Worm (Caenorhabditis elegans) whole organism, mixed stage, embryonic: ENCODE data around the gene srab-20.

Experiments used
- blmp-1 ChIP-seq: fragments of 150-350 bp; optimal IDR thresholded peaks from 2 replicates; lab custom pipeline; 2014; ENCODE audit warnings: missing biosample characterization, missing genetic modification characterization
- ces-1 ChIP-seq: fragments of 150-350 bp; optimal IDR thresholded peaks from 2 replicates; lab custom pipeline; 2014; ENCODE audit warnings: missing biosample characterization, missing genetic modification reagents, missing genetic modification characterization
- elt-3 ChIP-seq: fragments of 150-350 bp; optimal IDR thresholded peaks from 2 replicates; lab custom pipeline; 2014; ENCODE audit warnings: missing biosample characterization, missing genetic modification characterization
- flh-1 ChIP-seq: fragments of 200-800 bp; sonication (Bioruptor generic); optimal IDR thresholded peaks from 2 replicates; lab custom pipeline; 2018; ENCODE audit warnings: mild to moderate bottlenecking, missing genetic modification characterization, moderate library complexity, missing compliant biosample characterization
- ham-2 ChIP-seq: fragments of 200-800 bp; sonication (Bioruptor generic); optimal IDR thresholded peaks from 2 replicates; lab custom pipeline; 2018; ENCODE audit warnings: mild to moderate bottlenecking, missing genetic modification characterization, missing compliant biosample characterization
- mab-5 ChIP-seq: fragments of 150-350 bp; optimal IDR thresholded peaks from 2 replicates; lab custom pipeline; 2014; ENCODE audit warnings: missing biosample characterization, missing genetic modification characterization
- nhr-237 ChIP-seq: fragments of 150-350 bp; optimal IDR thresholded peaks from 2 replicates; lab custom pipeline; 2014; ENCODE audit warnings: missing biosample characterization, missing genetic modification characterization
- pha-4 ChIP-seq: fragments of 150-350 bp; optimal IDR thresholded peaks from 2 replicates; lab custom pipeline; 2018; ENCODE audit warnings: missing biosample characterization, missing genetic modification reagents, missing genetic modification characterization
- sem-2 ChIP-seq: fragments of 200-800 bp; sonication (Bioruptor generic); optimal IDR thresholded peaks from 2 replicates; lab custom pipeline; 2018; ENCODE audit warnings: mild to moderate bottlenecking, missing genetic modification characterization, missing compliant biosample characterization
- snpc-4 ChIP-seq: fragments of 150-350 bp; optimal IDR thresholded peaks from 2 replicates; lab custom pipeline; 2014; ENCODE audit warnings: missing biosample characterization, missing genetic modification characterization
- unc-39 ChIP-seq: fragments of 150-350 bp; optimal IDR thresholded peaks from 2 replicates; lab custom pipeline; 2014; ENCODE audit warnings: missing biosample characterization, missing genetic modification characterization
- unc-62 ChIP-seq: fragments of 150-350 bp; optimal IDR thresholded peaks from 2 replicates; lab custom pipeline; 2014; ENCODE audit warnings: missing biosample characterization, missing genetic modification reagents, missing genetic modification characterization

DNA sequence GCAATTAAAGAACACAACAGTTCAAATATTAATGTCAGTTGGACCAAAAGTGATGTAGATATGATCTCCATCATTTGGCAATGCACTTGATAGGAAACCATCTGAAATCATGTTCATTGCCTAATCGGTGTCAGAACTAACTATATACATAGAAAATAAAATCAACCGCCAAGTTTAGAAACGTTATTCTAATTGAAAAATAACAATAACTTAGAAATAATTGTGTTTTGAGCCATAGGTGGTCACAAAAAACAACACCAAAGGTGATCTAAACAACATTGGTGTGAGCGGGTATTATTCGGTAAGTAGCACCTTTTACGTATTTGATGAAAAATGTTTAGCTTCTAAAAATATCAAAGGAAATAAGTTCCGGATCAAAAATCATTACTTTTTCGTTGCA lies 4.5 kb upstream of the srab-20 start, which contains the start of gene srab-21:
- no peak for TF ChIP-seq ham-2 (GFP tag; lab: Kevin White, UChicago)
- TF ChIP-seq unc-62 (GFP tag; lab: Kevin White, UChicago) = no peak
- TF ChIP-seq sem-2 = no peak
- no peak for TF ChIP-seq pha-4 (tag; lab: Kevin White, UChicago)
- no peak for TF ChIP-seq elt-3 (tag; lab: Kevin White, UChicago)
- no peak for TF ChIP-seq blmp-1 (tag; lab: Kevin White, UChicago)
- TF ChIP-seq unc-39 (tag; lab: Kevin White, UChicago) = no peak
- TF ChIP-seq nhr-237 (tag; lab: Kevin White, UChicago) = no peak
- no peak for TF ChIP-seq ces-1
- no peak for TF ChIP-seq flh-1
- no peak for TF ChIP-seq mab-5 (tag; lab: Kevin White, UChicago)
- TF ChIP-seq snpc-4 (tag; lab: Kevin White, UChicago) = no peak
